Fruit fly (Drosophila melanogaster) whole organism: Measurements from ENCODE around the gene Tbc1d22.

Experiments used
- CG8478 ChIP-seq: fragments of >200 bp; optimal IDR thresholded peaks from 2 replicates; lab custom pipeline; 2018; ENCODE audit warnings: inconsistent platforms
- Dll ChIP-seq: fragments of >200 bp; optimal IDR thresholded peaks from 2 replicates; lab custom pipeline; 2017
- EcR ChIP-seq, 2 experiments: fragments of >200 bp; optimal IDR thresholded peaks; 2 replicates each; lab custom pipeline; 2017; ENCODE audit warnings: missing biosample characterization in 2 of 2, missing genetic modification characterization in 2 of 2, missing genetic modification reagents in 2 of 2
- pan ChIP-seq: fragments of >200 bp; optimal IDR thresholded peaks from 2 replicates; lab custom pipeline; 2017
- psq ChIP-seq: fragments of >200 bp; optimal IDR thresholded peaks from 2 replicates; lab custom pipeline; 2017
- usp ChIP-seq: fragments of >200 bp; optimal IDR thresholded peaks from 2 replicates; lab custom pipeline; 2017; ENCODE audit warnings: missing biosample characterization, missing genetic modification characterization, mixed read lengths

Gene Tbc1d22

dm6 chr3R:21066469-21067284 is 35.3 kb upstream of the Tbc1d22 start:
- TF ChIP-seq CG8478 (no peak), Dll (lab: Kevin White, UChicago) (no peak), EcR (GFP tag; optimal IDR thresholded peaks at IDR 0.05; lab: Kevin White, UChicago) (no peak), usp (GFP tag; lab: Kevin White, UChicago) (no peak), psq (lab: Kevin White, UChicago) (no peak), pan (lab: Kevin White, UChicago) (no peak)

dm6 chr3R:21067543-21067942 is 34.5 kb upstream of the Tbc1d22 start:
- TF ChIP-seq Dll (lab: Kevin White, UChicago) = no peak
- TF ChIP-seq psq (lab: Kevin White, UChicago) = no peak
- TF ChIP-seq pan (lab: Kevin White, UChicago) = no peak
- no peak for TF ChIP-seq CG8478
- no peak for TF ChIP-seq usp (GFP tag; lab: Kevin White, UChicago)
- no peak for TF ChIP-seq EcR (GFP tag; optimal IDR thresholded peaks at IDR 0.05; lab: Kevin White, UChicago)

- no peak for TF ChIP-seq CG8478
- TF ChIP-seq pan (lab: Kevin White, UChicago) = no peak
- no peak for TF ChIP-seq usp (GFP tag; lab: Kevin White, UChicago)
- TF ChIP-seq Dll (lab: Kevin White, UChicago) = no peak
- TF ChIP-seq EcR (GFP tag; optimal IDR thresholded peaks at IDR 0.05; lab: Kevin White, UChicago) = no peak
- TF ChIP-seq psq (lab: Kevin White, UChicago) = no peak
Measured at dm6 chr3R:21069742-21070141, 32.3 kb upstream of the Tbc1d22 start.

dm6 chr3R:21071312-21071711 is 30.7 kb upstream of the Tbc1d22 start:
- TF ChIP-seq usp (GFP tag; lab: Kevin White, UChicago) (no peak), pan (lab: Kevin White, UChicago) (no peak), CG8478 (no peak), psq (lab: Kevin White, UChicago) (no peak), EcR (GFP tag; optimal IDR thresholded peaks at IDR 0.05; lab: Kevin White, UChicago) (no peak)

dm6 chr3R:21071943-21072500 is 30.0 kb upstream of the Tbc1d22 start:
- no peak for TF ChIP-seq psq (lab: Kevin White, UChicago)
- TF ChIP-seq Dll (lab: Kevin White, UChicago) = no peak
- no peak for TF ChIP-seq usp (GFP tag; lab: Kevin White, UChicago)
- TF ChIP-seq EcR (GFP tag; optimal IDR thresholded peaks at IDR 0.05; lab: Kevin White, UChicago) = no peak
- TF ChIP-seq CG8478 = no peak
- TF ChIP-seq pan (lab: Kevin White, UChicago) = no peak

- TF ChIP-seq pan (lab: Kevin White, UChicago) (no peak), EcR (GFP tag; optimal IDR thresholded peaks at IDR 0.05; lab: Kevin White, UChicago) (no peak), CG8478 (no peak)
Measured at dm6 chr3R:21073141-21073540, 28.9 kb upstream of the Tbc1d22 start, which contains the start of gene r-l. Gene r-l, minus strand, starts transcription at chr3R:21073319.

dm6 chr3R:21073707-21074106 is 28.3 kb upstream of the Tbc1d22 start, which contains the start of gene dmrt93B:
Gene dmrt93B, plus strand, starts transcription at chr3R:21074007.
- TF ChIP-seq usp (GFP tag; lab: Kevin White, UChicago) (no peak), EcR (GFP tag; optimal IDR thresholded peaks at IDR 0.05; lab: Kevin White, UChicago) (no peak)

dm6 chr3R:21077577-21077976 is 24.4 kb upstream of the Tbc1d22 start:
- TF ChIP-seq CG8478 (no peak), pan (lab: Kevin White, UChicago) (no peak), psq (lab: Kevin White, UChicago) (no peak), EcR (GFP tag; optimal IDR thresholded peaks at IDR 0.05; lab: Kevin White, UChicago) (no peak), usp (GFP tag; lab: Kevin White, UChicago) (no peak), Dll (lab: Kevin White, UChicago) (no peak)

dm6 chr3R:21078211-21078610 is 23.8 kb upstream of the Tbc1d22 start:
- no peak for TF ChIP-seq EcR (GFP tag; optimal IDR thresholded peaks at IDR 0.05; lab: Kevin White, UChicago)
- TF ChIP-seq psq (lab: Kevin White, UChicago) = no peak
- no peak for TF ChIP-seq pan (lab: Kevin White, UChicago)
- no peak for TF ChIP-seq Dll (lab: Kevin White, UChicago)
- no peak for TF ChIP-seq usp (GFP tag; lab: Kevin White, UChicago)
- TF ChIP-seq CG8478 = no peak

dm6 chr3R:21078958-21079357 is 23.0 kb upstream of the Tbc1d22 start:
- no peak for TF ChIP-seq psq (lab: Kevin White, UChicago)
- TF ChIP-seq Dll (lab: Kevin White, UChicago) = no peak
- TF ChIP-seq EcR (GFP tag; optimal IDR thresholded peaks at IDR 0.05; lab: Kevin White, UChicago) = no peak
- no peak for TF ChIP-seq CG8478
- no peak for TF ChIP-seq usp (GFP tag; lab: Kevin White, UChicago)
- TF ChIP-seq pan (lab: Kevin White, UChicago) = no peak

- TF ChIP-seq usp (GFP tag; lab: Kevin White, UChicago) (no peak), psq (lab: Kevin White, UChicago) (no peak), pan (lab: Kevin White, UChicago) (no peak), CG8478 (no peak), EcR (GFP tag; optimal IDR thresholded peaks at IDR 0.05; lab: Kevin White, UChicago) (no peak), Dll (lab: Kevin White, UChicago) (no peak)
Measured at dm6 chr3R:21080876-21081586, 21.0 kb upstream of the Tbc1d22 start, which contains the start of gene HHEX. Gene HHEX, minus strand, starts transcription at chr3R:21080926.
